Fruit fly (Drosophila melanogaster) whole organism, embryonic: Measurements from ENCODE around the gene CG46303.

Source experiments
- BEAF-32 ChIP-seq: fragments of 200-800 bp; sonication (Bioruptor generic); optimal IDR thresholded peaks from 3 replicates; lab custom pipeline; 2017; ENCODE audit warnings: missing biosample characterization, missing genetic modification characterization, mild to moderate bottlenecking, moderate library complexity, missing genetic modification reagents
- Bteb2 ChIP-seq: fragments of 200-800 bp; sonication (Bioruptor generic); optimal IDR thresholded peaks from 2 replicates; lab custom pipeline; 2016; ENCODE audit warnings: missing biosample characterization, missing genetic modification characterization
- CG1024 ChIP-seq: fragments of 200-800 bp; sonication (Bioruptor generic); IDR thresholded peaks from 2 replicates; pipeline ENCODE4 v1.3.6; 2022; ENCODE audit warnings: missing biosample characterization, missing genetic modification characterization
- CG12391 ChIP-seq: fragments of 200-800 bp; sonication (Bioruptor generic); optimal IDR thresholded peaks from 3 replicates; lab custom pipeline; 2018; ENCODE audit warnings: missing biosample characterization, mild to moderate bottlenecking, missing genetic modification characterization, moderate library complexity
- CG13123 ChIP-seq: fragments of 200-800 bp; sonication (Bioruptor generic); optimal IDR thresholded peaks from 2 replicates; lab custom pipeline; 2016; ENCODE audit warnings: missing biosample characterization, missing genetic modification characterization
- CG14667 ChIP-seq: fragments of 200-800 bp; sonication (Bioruptor generic); IDR thresholded peaks from 2 replicates; pipeline ENCODE4 v1.3.6; 2022; ENCODE audit warnings: missing biosample characterization, missing genetic modification characterization
- CG15479 ChIP-seq: fragments of 200-800 bp; sonication (Bioruptor generic); optimal IDR thresholded peaks from 3 replicates; lab custom pipeline; 2019; ENCODE audit warnings: missing biosample characterization, mild to moderate bottlenecking, missing genetic modification characterization, moderate library complexity
- CG17328 ChIP-seq: fragments of 200-800 bp; sonication (Bioruptor generic); IDR thresholded peaks from 2 replicates; pipeline ENCODE4 v1.3.6; 2022; ENCODE audit warnings: missing biosample characterization, missing genetic modification characterization
- CG18262 ChIP-seq: fragments of 200-800 bp; optimal IDR thresholded peaks from 3 replicates; lab custom pipeline; 2019; ENCODE audit warnings: missing biosample characterization, mild to moderate bottlenecking, missing genetic modification characterization, moderate library complexity
- CG18476 ChIP-seq: fragments of 200-800 bp; sonication (Bioruptor generic); optimal IDR thresholded peaks from 2 replicates; lab custom pipeline; 2016; ENCODE audit warnings: missing biosample characterization, mild to moderate bottlenecking, missing genetic modification characterization
- CG18764 ChIP-seq: fragments of 200-800 bp; sonication (Bioruptor generic); optimal IDR thresholded peaks from 3 replicates; lab custom pipeline; 2016; ENCODE audit warnings: missing biosample characterization, missing genetic modification characterization
- CG2116 ChIP-seq: fragments of 200-800 bp; sonication (Bioruptor generic); optimal IDR thresholded peaks from 3 replicates; lab custom pipeline; 2018; ENCODE audit warnings: missing biosample characterization, mild to moderate bottlenecking, missing genetic modification characterization
- CG30403 ChIP-seq: fragments of 200-800 bp; sonication (Bioruptor generic); optimal IDR thresholded peaks from 3 replicates; lab custom pipeline; 2016; ENCODE audit warnings: missing biosample characterization, missing genetic modification characterization
- CG3065 ChIP-seq: fragments of 200-800 bp; sonication (Bioruptor generic); optimal IDR thresholded peaks from 2 replicates; lab custom pipeline; 2016; ENCODE audit warnings: missing biosample characterization, missing genetic modification characterization
- CG32772 ChIP-seq: fragments of 200-800 bp; sonication (Bioruptor generic); IDR thresholded peaks from 2 replicates; pipeline ENCODE4 v1.3.6; 2022; ENCODE audit warnings: missing biosample characterization, missing genetic modification characterization
- CG3847 ChIP-seq: fragments of 200-800 bp; sonication (Bioruptor generic); IDR thresholded peaks from 2 replicates; pipeline ENCODE4 v1.3.6; 2022; ENCODE audit warnings: missing biosample characterization, missing genetic modification characterization
- CG6813 ChIP-seq: fragments of 200-800 bp; sonication (Bioruptor generic); optimal IDR thresholded peaks from 2 replicates; lab custom pipeline; 2017; ENCODE audit warnings: missing biosample characterization, missing genetic modification characterization, mild to moderate bottlenecking, moderate library complexity, missing genetic modification reagents
- CG7372 ChIP-seq: fragments of 200-800 bp; sonication (Bioruptor generic); IDR thresholded peaks from 2 replicates; pipeline ENCODE4 v1.3.6; 2022; ENCODE audit warnings: missing biosample characterization, missing genetic modification characterization
- CG7786 ChIP-seq: fragments of 200-800 bp; sonication (Bioruptor generic); optimal IDR thresholded peaks from 2 replicates; lab custom pipeline; 2016; ENCODE audit warnings: missing biosample characterization, missing genetic modification characterization
- CG7963 ChIP-seq: fragments of 200-800 bp; sonication (Bioruptor generic); IDR thresholded peaks from 3 replicates; pipeline ENCODE4 v1.3.6; 2022; ENCODE audit warnings: missing biosample characterization, missing genetic modification characterization; ENCODE audit not compliant: partially characterized antibody
- CG8281 ChIP-seq: fragments of 200-800 bp; sonication (Bioruptor generic); optimal IDR thresholded peaks from 2 replicates; lab custom pipeline; 2018; ENCODE audit warnings: missing biosample characterization, mild to moderate bottlenecking, missing genetic modification characterization, moderate library complexity
- Dad ChIP-seq: fragments of 200-800 bp; sonication (Bioruptor generic); optimal IDR thresholded peaks from 3 replicates; lab custom pipeline; 2016; ENCODE audit warnings: missing biosample characterization, missing genetic modification characterization
- E2f2 ChIP-seq: fragments of 200-800 bp; sonication (Bioruptor generic); IDR thresholded peaks from 2 replicates; pipeline ENCODE4 v1.3.6; 2022; ENCODE audit warnings: missing biosample characterization, missing genetic modification characterization
- Fer2 ChIP-seq: fragments of 200-800 bp; sonication (Bioruptor generic); optimal IDR thresholded peaks from 2 replicates; lab custom pipeline; 2018; ENCODE audit warnings: missing biosample characterization, mild to moderate bottlenecking, missing genetic modification characterization, moderate library complexity
- HLHmδ ChIP-seq: fragments of 200-800 bp; sonication (Bioruptor generic); optimal IDR thresholded peaks from 2 replicates; lab custom pipeline; 2018; ENCODE audit warnings: missing biosample characterization, mild to moderate bottlenecking, missing genetic modification characterization, moderate library complexity
- Hand ChIP-seq: fragments of 200-800 bp; sonication (Bioruptor generic); optimal IDR thresholded peaks from 2 replicates; lab custom pipeline; 2017; ENCODE audit warnings: mild to moderate bottlenecking, missing biosample characterization, missing genetic modification reagents, missing genetic modification characterization
- Hr3 ChIP-seq: fragments of 200-800 bp; sonication (Bioruptor generic); optimal IDR thresholded peaks from 3 replicates; lab custom pipeline; 2016; ENCODE audit warnings: missing biosample characterization, missing genetic modification characterization
- Lim3 ChIP-seq: fragments of 200-800 bp; sonication (Bioruptor generic); IDR thresholded peaks from 2 replicates; pipeline ENCODE4 v1.3.6; 2022; ENCODE audit warnings: missing biosample characterization, missing genetic modification characterization
- Ravus ChIP-seq: fragments of 200-800 bp; sonication (Bioruptor generic); IDR thresholded peaks from 2 replicates; pipeline ENCODE4 v1.3.6; 2022; ENCODE audit warnings: missing biosample characterization, missing genetic modification characterization
- Ssrp ChIP-seq: fragments of 200-800 bp; sonication (Bioruptor generic); optimal IDR thresholded peaks from 2 replicates; lab custom pipeline; 2018; ENCODE audit warnings: missing biosample characterization, mild to moderate bottlenecking, missing genetic modification characterization, moderate library complexity
- Taf1 ChIP-seq: fragments of 200-800 bp; sonication (Bioruptor generic); IDR thresholded peaks from 2 replicates; pipeline ENCODE4 v1.3.6; 2022; ENCODE audit warnings: missing biosample characterization, missing genetic modification characterization
- ap ChIP-seq: fragments of 200-800 bp; sonication (Bioruptor generic); IDR thresholded peaks from 2 replicates; pipeline ENCODE4 v1.3.6; 2022; ENCODE audit warnings: missing biosample characterization, missing genetic modification characterization
- bbx ChIP-seq: fragments of 200-800 bp; sonication (Bioruptor generic); IDR thresholded peaks from 2 replicates; pipeline ENCODE4 v1.3.6; 2022; ENCODE audit warnings: missing biosample characterization, missing genetic modification characterization; ENCODE audit not compliant: partially characterized antibody
- bigmax ChIP-seq: fragments of 200-800 bp; sonication (Bioruptor generic); optimal IDR thresholded peaks from 2 replicates; lab custom pipeline; 2018; ENCODE audit warnings: missing biosample characterization, mild to moderate bottlenecking, missing genetic modification characterization
- ci ChIP-seq: fragments of 200-800 bp; sonication (Bioruptor generic); IDR thresholded peaks from 3 replicates; pipeline ENCODE4 v1.3.6; 2022; ENCODE audit warnings: missing biosample characterization, missing genetic modification characterization
- crc ChIP-seq: fragments of 200-800 bp; sonication (Bioruptor generic); optimal IDR thresholded peaks from 2 replicates; lab custom pipeline; 2016; ENCODE audit warnings: missing biosample characterization, missing genetic modification characterization
- croc ChIP-seq: fragments of 200-800 bp; sonication (Bioruptor generic); conservative IDR thresholded peaks from 3 replicates; pipeline ENCODE4 v1.3.6; 2022; ENCODE audit warnings: missing biosample characterization, missing genetic modification characterization
- fd3F ChIP-seq: fragments of 200-800 bp; sonication (Bioruptor generic); optimal IDR thresholded peaks from 2 replicates; lab custom pipeline; 2018; ENCODE audit warnings: missing biosample characterization, mild to moderate bottlenecking, missing genetic modification characterization, moderate library complexity
- grn ChIP-seq: fragments of 200-800 bp; sonication (Bioruptor generic); optimal IDR thresholded peaks from 3 replicates; lab custom pipeline; 2017; ENCODE audit warnings: missing biosample characterization, missing genetic modification characterization
- gt ChIP-seq: fragments of 200-800 bp; sonication (Bioruptor generic); IDR thresholded peaks from 2 replicates; pipeline ENCODE4 v1.3.6; 2022; ENCODE audit warnings: missing biosample characterization, missing genetic modification characterization
- ind ChIP-seq: fragments of 200-800 bp; sonication (Bioruptor generic); optimal IDR thresholded peaks from 3 replicates; lab custom pipeline; 2016; ENCODE audit warnings: missing biosample characterization, missing genetic modification characterization
- kah ChIP-seq: fragments of 200-800 bp; sonication (Bioruptor generic); optimal IDR thresholded peaks from 2 replicates; lab custom pipeline; 2018; ENCODE audit warnings: missing biosample characterization, mild to moderate bottlenecking, missing genetic modification characterization
- nerfin-2 ChIP-seq: fragments of 200-800 bp; sonication (Bioruptor generic); IDR thresholded peaks from 2 replicates; pipeline ENCODE4 v1.3.6; 2022; ENCODE audit warnings: missing biosample characterization, missing genetic modification characterization; ENCODE audit not compliant: partially characterized antibody
- oc ChIP-seq: fragments of 200-800 bp; sonication (Bioruptor generic); optimal IDR thresholded peaks from 2 replicates; lab custom pipeline; 2018; ENCODE audit warnings: missing biosample characterization, mild to moderate bottlenecking, missing genetic modification characterization, moderate library complexity
- pfk ChIP-seq: fragments of 200-800 bp; sonication (Bioruptor generic); optimal IDR thresholded peaks from 2 replicates; lab custom pipeline; 2018; ENCODE audit warnings: missing biosample characterization, mild to moderate bottlenecking, missing genetic modification characterization, moderate library complexity
- ranshi ChIP-seq: fragments of 200-800 bp; sonication (Bioruptor generic); IDR thresholded peaks from 2 replicates; pipeline ENCODE4 v1.3.6; 2022; ENCODE audit warnings: missing biosample characterization, missing genetic modification characterization
- sisA ChIP-seq: fragments of 200-800 bp; sonication (Bioruptor generic); IDR thresholded peaks from 2 replicates; pipeline ENCODE4 v1.3.6; 2022; ENCODE audit warnings: missing biosample characterization, missing genetic modification characterization
- slou ChIP-seq: fragments of 200-800 bp; sonication (Bioruptor generic); optimal IDR thresholded peaks from 3 replicates; lab custom pipeline; 2016; ENCODE audit warnings: missing biosample characterization, missing genetic modification characterization
- so ChIP-seq: fragments of 200-800 bp; sonication (Bioruptor generic); IDR thresholded peaks from 3 replicates; pipeline ENCODE4 v1.3.6; 2022; ENCODE audit warnings: missing biosample characterization, missing genetic modification characterization
- tio ChIP-seq: fragments of 200-800 bp; sonication (Bioruptor generic); optimal IDR thresholded peaks from 2 replicates; lab custom pipeline; 2017; ENCODE audit warnings: missing biosample characterization, missing genetic modification characterization, inconsistent platforms
- toy ChIP-seq: fragments of 200-800 bp; sonication (Bioruptor generic); IDR thresholded peaks from 2 replicates; pipeline ENCODE4 v1.3.6; 2022; ENCODE audit warnings: missing biosample characterization, missing genetic modification characterization

CG46303 gene

dm6 chr3R:5824456-5824855 lies 2.7 kb downstream of the CG46303 start, which contains the start of the genes Sec20 and dgrn (continued):
- TF ChIP-seq Fer2 (peak; percentile 43), so (no peak; the same call in 2 of the 3 replicates), CG13123 (GFP tag; lab: Kevin White, UChicago) (peak; percentile 48), Taf1 (GFP tag; lab: Robert Waterston, UW) (0 out of 2 replicates have a peak, but pooled peaks have one; percentile 28), CG8281 (no peak), ci (GFP tag; lab: Robert Waterston, UW) (peak; percentile 39; the same call in 1 of the 3 replicates), gt (GFP tag; lab: Robert Waterston, UW) (no peak), fd3F (peak; percentile 32), kah (GFP tag; lab: Kevin White, UChicago) (no peak), CG18764 (peak; percentile 63), Dad (GFP tag; lab: Kevin White, UChicago) (no peak), ranshi (GFP tag; lab: Robert Waterston, UW) (0 out of 2 replicates have a peak, but pooled peaks have one; percentile 21), nerfin-2 (GFP tag; lab: Robert Waterston, UW) (peak; percentile 84), tio (no peak), CG30403 (GFP tag; lab: Kevin White, UChicago) (peak; percentile 84), ind (GFP tag; lab: Kevin White, UChicago) (peak; percentile 70), slou (GFP tag; lab: Kevin White, UChicago) (peak; percentile 59), CG3065 (GFP tag; lab: Kevin White, UChicago) (peak; percentile 42), toy (GFP tag; lab: Robert Waterston, UW) (no peak; the same call in 1 of the 2 replicates), E2f2 (GFP tag; lab: Robert Waterston, UW) (peak; percentile 69), crc (GFP tag; lab: Kevin White, UChicago) (no peak), Lim3 (GFP tag; lab: Robert Waterston, UW) (no peak), croc (GFP tag; lab: Robert Waterston, UW) (no peak), Hr3 (peak; percentile 73), oc (tag; lab: Kevin White, UChicago) (peak; percentile 26), HLHmδ (no peak), BEAF-32 (GFP tag; lab: Kevin White, UChicago) (peak; percentile 96), CG1024 (no peak), CG12391 (tag; lab: Kevin White, UChicago) (peak; percentile 88), CG3847 (peak; percentile 77), ap (GFP tag; lab: Robert Waterston, UW) (no peak), CG18476 (GFP tag; lab: Kevin White, UChicago) (peak; percentile 52), CG32772 (peak; percentile 50; the same call in 1 of the 2 replicates), CG7786 (GFP tag; lab: Kevin White, UChicago) (peak; percentile 39), Ravus (no peak), Ssrp (peak; percentile 59), Bteb2 (GFP tag; lab: Kevin White, UChicago) (peak; percentile 18), Hand (GFP tag; lab: Kevin White, UChicago) (no peak), CG7372 (GFP tag; lab: Robert Waterston, UW) (no peak), grn (GFP tag; lab: Kevin White, UChicago) (no peak), CG15479 (GFP tag; lab: Kevin White, UChicago) (no peak), CG17328 (GFP tag; lab: Robert Waterston, UW) (no peak), bbx (GFP tag; lab: Robert Waterston, UW) (peak; percentile 94), CG7963 (GFP tag; lab: Robert Waterston, UW) (peak; percentile 84), CG2116 (peak; percentile 81), CG18262 (tag; lab: Kevin White, UChicago) (peak; percentile 72), CG6813 (GFP tag; lab: Kevin White, UChicago) (no peak), bigmax (GFP tag; lab: Kevin White, UChicago) (no peak), sisA (GFP tag; lab: Robert Waterston, UW) (peak; percentile 60), CG14667 (GFP tag; lab: Robert Waterston, UW) (no peak), pfk (no peak)
